Worm (Caenorhabditis elegans) whole organism, L4 larva: ENCODE measurements around the gene art-1.

Source experiments
- ceh-28 ChIP-seq: fragments of 150-350 bp; optimal IDR thresholded peaks from 2 replicates; lab custom pipeline; 2014; ENCODE audit warnings: missing biosample characterization, missing genetic modification reagents, missing genetic modification characterization
- hlh-30 ChIP-seq: sonication (generic microtip); optimal IDR thresholded peaks from 2 replicates; lab custom pipeline; 2017; ENCODE audit warnings: antibody characterized with exemption, mild to moderate bottlenecking, missing genetic modification characterization, missing compliant biosample characterization; ENCODE audit not compliant: insufficient read depth
- lin-13 ChIP-seq: fragments of 150-350 bp; optimal IDR thresholded peaks from 2 replicates; lab custom pipeline; 2014; ENCODE audit warnings: missing biosample characterization, missing genetic modification reagents, missing genetic modification characterization
- mdl-1 ChIP-seq, 2 experiments: fragments of 150-350 bp in 1 of 2; sonication (generic microtip) in 1 of 2; optimal IDR thresholded peaks; 2 replicates each; lab custom pipeline; 2014 to 2017; ENCODE audit warnings: missing biosample characterization in 2 of 2, missing genetic modification characterization in 2 of 2
- nhr-28 ChIP-seq: fragments of 150-350 bp; optimal IDR thresholded peaks from 2 replicates; lab custom pipeline; 2014; ENCODE audit warnings: missing biosample characterization, missing genetic modification characterization
- nhr-76 ChIP-seq: fragments of 150-350 bp; optimal IDR thresholded peaks from 2 replicates; lab custom pipeline; 2014; ENCODE audit warnings: missing biosample characterization, missing genetic modification characterization
- pqm-1 ChIP-seq: sonication (generic microtip); optimal IDR thresholded peaks from 2 replicates; lab custom pipeline; 2017; ENCODE audit warnings: missing biosample characterization, missing genetic modification characterization
- set-16 ChIP-seq: fragments of 200-800 bp; sonication (Bioruptor generic); IDR thresholded peaks from 2 replicates; pipeline ENCODE4 v1.3.6; 2022; ENCODE audit warnings: missing genetic modification reagents, missing genetic modification characterization, missing compliant biosample characterization
- unc-62 ChIP-seq, 3 experiments: fragments of 150-350 bp in 1 of 3; sonication (generic microtip); optimal IDR thresholded peaks in 2 of 3; peaks in 1 of 3; 1 replicate in 1 of 3; 2 replicates in 2 of 3; lab custom pipeline; 2014 to 2017; ENCODE audit warnings: missing biosample characterization in 3 of 3, missing genetic modification characterization in 3 of 3, missing genetic modification reagents in 3 of 3, missing genotype in 1 of 3

- peak; percentile 68 for TF ChIP-seq pqm-1 (tag; lab: Kevin White, UChicago)
- TF ChIP-seq hlh-30 (tag; lab: Kevin White, UChicago): peak; percentile 94
- no peak for TF ChIP-seq unc-62 (GFP tag; optimal IDR thresholded peaks at IDR 0.05 in 1 of 2; lab: Kevin White, UChicago)
- TF ChIP-seq unc-62 (tag; optimal IDR thresholded peaks at IDR 0.05; lab: Kevin White, UChicago): no peak
- TF ChIP-seq set-16 (GFP tag; lab: Robert Waterston, UW): peak; percentile 68
- peak; percentile 70 for TF ChIP-seq nhr-28 (tag; lab: Kevin White, UChicago)
- TF ChIP-seq mdl-1 (tag; optimal IDR thresholded peaks at IDR 0.05; lab: Kevin White, UChicago): peak; percentile 61 to 91
- TF ChIP-seq lin-13: peak; percentile 56
- no peak for TF ChIP-seq nhr-76 (tag; lab: Kevin White, UChicago)
- TF ChIP-seq ceh-28 (tag; lab: Kevin White, UChicago): peak; percentile 34
These were observed 45.5 kb downstream of the art-1 start for ce11 chrII:6926488-6926887.
